Fruit fly (Drosophila melanogaster) whole organism, embryonic: Measurements from ENCODE around the gene Ctr9.

Experiments used
- CG11695 ChIP-seq: fragments of 200-800 bp; sonication (Bioruptor generic); IDR thresholded peaks from 3 replicates; pipeline ENCODE4 v1.3.6; 2022; ENCODE audit warnings: missing biosample characterization, missing genetic modification characterization
- CG12071 ChIP-seq: fragments of 200-800 bp; sonication (Bioruptor generic); optimal IDR thresholded peaks from 3 replicates; lab custom pipeline; 2018; ENCODE audit warnings: missing biosample characterization, mild to moderate bottlenecking, missing genetic modification characterization
- CG12659 ChIP-seq: fragments of 200-800 bp; sonication (Bioruptor generic); optimal IDR thresholded peaks from 3 replicates; lab custom pipeline; 2017; ENCODE audit warnings: mild to moderate bottlenecking, missing biosample characterization, missing genetic modification reagents, missing genetic modification characterization
- CG14014 ChIP-seq: fragments of 200-800 bp; sonication (Bioruptor generic); IDR thresholded peaks from 2 replicates; pipeline ENCODE4 v1.3.6; 2022; ENCODE audit warnings: missing biosample characterization, missing genetic modification characterization
- CG15011 ChIP-seq: fragments of 200-800 bp; sonication (Bioruptor generic); optimal IDR thresholded peaks from 3 replicates; lab custom pipeline; 2018; ENCODE audit warnings: missing biosample characterization, mild to moderate bottlenecking, missing genetic modification characterization
- CG15514 ChIP-seq: fragments of 200-800 bp; sonication (Bioruptor generic); optimal IDR thresholded peaks from 3 replicates; lab custom pipeline; 2017; ENCODE audit warnings: missing biosample characterization, missing genetic modification characterization, mild to moderate bottlenecking, moderate library complexity, missing genetic modification reagents
- CG1602 ChIP-seq: fragments of 200-800 bp; sonication (Bioruptor generic); optimal IDR thresholded peaks from 3 replicates; lab custom pipeline; 2016; ENCODE audit warnings: missing biosample characterization, missing genetic modification characterization
- CG1603 ChIP-seq: fragments of 200-800 bp; sonication (Bioruptor generic); optimal IDR thresholded peaks from 2 replicates; lab custom pipeline; 2019; ENCODE audit warnings: missing biosample characterization, mild to moderate bottlenecking, missing genetic modification characterization, moderate library complexity
- CG17328 ChIP-seq: fragments of 200-800 bp; sonication (Bioruptor generic); IDR thresholded peaks from 2 replicates; pipeline ENCODE4 v1.3.6; 2022; ENCODE audit warnings: missing biosample characterization, missing genetic modification characterization
- CG18011 ChIP-seq: fragments of 200-800 bp; sonication (Bioruptor generic); optimal IDR thresholded peaks from 2 replicates; lab custom pipeline; 2017; ENCODE audit warnings: missing biosample characterization, missing genetic modification characterization, mild to moderate bottlenecking, moderate library complexity, missing genotype
- CG2889 ChIP-seq: fragments of 200-800 bp; sonication (Bioruptor generic); IDR thresholded peaks from 3 replicates; pipeline ENCODE4 v1.3.6; 2022; ENCODE audit warnings: missing biosample characterization, missing genetic modification characterization
- CG30403 ChIP-seq: fragments of 200-800 bp; sonication (Bioruptor generic); optimal IDR thresholded peaks from 3 replicates; lab custom pipeline; 2016; ENCODE audit warnings: missing biosample characterization, missing genetic modification characterization
- CG30431 ChIP-seq: fragments of 200-800 bp; sonication (Bioruptor generic); optimal IDR thresholded peaks from 2 replicates; lab custom pipeline; 2017; ENCODE audit warnings: missing biosample characterization, missing genetic modification characterization
- CG31365 ChIP-seq: fragments of 200-800 bp; sonication (Bioruptor generic); optimal IDR thresholded peaks from 2 replicates; lab custom pipeline; 2018; ENCODE audit warnings: missing biosample characterization, mild to moderate bottlenecking, missing genetic modification characterization
- CG3847 ChIP-seq: fragments of 200-800 bp; sonication (Bioruptor generic); IDR thresholded peaks from 2 replicates; pipeline ENCODE4 v1.3.6; 2022; ENCODE audit warnings: missing biosample characterization, missing genetic modification characterization
- CG4617 ChIP-seq: fragments of 200-800 bp; sonication (Bioruptor generic); optimal IDR thresholded peaks from 3 replicates; lab custom pipeline; 2016; ENCODE audit warnings: missing biosample characterization, missing genetic modification characterization, borderline replicate concordance
- CG4707 ChIP-seq: fragments of 200-800 bp; sonication (Bioruptor generic); optimal IDR thresholded peaks from 2 replicates; lab custom pipeline; 2018; ENCODE audit warnings: missing biosample characterization, mild to moderate bottlenecking, missing genetic modification characterization, moderate library complexity
- CG7357 ChIP-seq: fragments of 200-800 bp; sonication (Bioruptor generic); IDR thresholded peaks from 3 replicates; pipeline ENCODE4 v1.3.6; 2022; ENCODE audit warnings: missing biosample characterization, missing genetic modification characterization
- CG9876 ChIP-seq: fragments of 200-800 bp; sonication (Bioruptor generic); optimal IDR thresholded peaks from 2 replicates; lab custom pipeline; 2016; ENCODE audit warnings: missing biosample characterization, missing genetic modification characterization
- Dfd ChIP-seq, 2 experiments: fragments of >200 bp; optimal IDR thresholded peaks; 2 replicates each; lab custom pipeline; 2017; ENCODE audit warnings: missing biosample characterization in 2 of 2, missing genetic modification characterization in 2 of 2
- Fer2 ChIP-seq: fragments of 200-800 bp; sonication (Bioruptor generic); optimal IDR thresholded peaks from 2 replicates; lab custom pipeline; 2018; ENCODE audit warnings: missing biosample characterization, mild to moderate bottlenecking, missing genetic modification characterization, moderate library complexity
- Hr39 ChIP-seq: fragments of >200 bp; optimal IDR thresholded peaks from 2 replicates; lab custom pipeline; 2017
- Lhr ChIP-seq: fragments of 200-800 bp; sonication (Bioruptor generic); optimal IDR thresholded peaks from 3 replicates; lab custom pipeline; 2017; ENCODE audit warnings: mild to moderate bottlenecking, missing biosample characterization, missing genetic modification reagents, missing genetic modification characterization
- Lim3 ChIP-seq: fragments of 200-800 bp; sonication (Bioruptor generic); IDR thresholded peaks from 2 replicates; pipeline ENCODE4 v1.3.6; 2022; ENCODE audit warnings: missing biosample characterization, missing genetic modification characterization
- Meics ChIP-seq: fragments of 200-800 bp; sonication (Bioruptor generic); optimal IDR thresholded peaks from 2 replicates; lab custom pipeline; 2017; ENCODE audit warnings: missing biosample characterization, mild to moderate bottlenecking, missing genetic modification characterization
- NK7.1 ChIP-seq: fragments of 200-800 bp; sonication (Bioruptor generic); optimal IDR thresholded peaks from 3 replicates; lab custom pipeline; 2016; ENCODE audit warnings: missing biosample characterization, missing genetic modification characterization
- Nf-YC ChIP-seq: fragments of 200-800 bp; optimal IDR thresholded peaks from 3 replicates; lab custom pipeline; 2019; ENCODE audit warnings: missing biosample characterization, mild to moderate bottlenecking, missing genetic modification characterization, moderate library complexity
- NfI ChIP-seq: fragments of 200-800 bp; sonication (Bioruptor generic); optimal IDR thresholded peaks from 3 replicates; lab custom pipeline; 2018; ENCODE audit warnings: missing biosample characterization, mild to moderate bottlenecking, missing genetic modification characterization, moderate library complexity
- PHDP ChIP-seq: fragments of 200-800 bp; sonication (Bioruptor generic); optimal IDR thresholded peaks from 3 replicates; lab custom pipeline; 2018; ENCODE audit warnings: missing biosample characterization, mild to moderate bottlenecking, missing genetic modification characterization, moderate library complexity
- Pdp1 ChIP-seq, 2 experiments: fragments of 200-800 bp; sonication (Bioruptor generic); optimal IDR thresholded peaks; 3 replicates each; lab custom pipeline; 2016; ENCODE audit warnings: missing biosample characterization in 2 of 2, missing genetic modification characterization in 2 of 2, mild to moderate bottlenecking in 1 of 2, moderate library complexity in 1 of 2
- Poxn ChIP-seq: fragments of 200-800 bp; sonication (Bioruptor generic); IDR thresholded peaks from 2 replicates; pipeline ENCODE4 v1.3.6; 2022; ENCODE audit warnings: missing biosample characterization, missing genetic modification characterization
- Ravus ChIP-seq: fragments of 200-800 bp; sonication (Bioruptor generic); IDR thresholded peaks from 2 replicates; pipeline ENCODE4 v1.3.6; 2022; ENCODE audit warnings: missing biosample characterization, missing genetic modification characterization
- Sin3A ChIP-seq: fragments of >200 bp; optimal IDR thresholded peaks from 2 replicates; lab custom pipeline; 2018
- Sry-δ ChIP-seq: fragments of 200-800 bp; sonication (Bioruptor generic); optimal IDR thresholded peaks from 2 replicates; lab custom pipeline; 2016; ENCODE audit warnings: missing biosample characterization, missing genetic modification characterization
- Ssrp ChIP-seq: fragments of 200-800 bp; sonication (Bioruptor generic); optimal IDR thresholded peaks from 2 replicates; lab custom pipeline; 2018; ENCODE audit warnings: missing biosample characterization, mild to moderate bottlenecking, missing genetic modification characterization, moderate library complexity
- TFAM ChIP-seq: fragments of 200-800 bp; sonication (Bioruptor generic); optimal IDR thresholded peaks from 2 replicates; lab custom pipeline; 2017; ENCODE audit warnings: missing biosample characterization, missing genetic modification characterization, inconsistent platforms
- Tbp ChIP-seq: fragments of >200 bp; optimal IDR thresholded peaks from 2 replicates; lab custom pipeline; 2018; ENCODE audit warnings: missing biosample characterization, missing genetic modification characterization
- bowl ChIP-seq: fragments of 200-800 bp; sonication (Bioruptor generic); IDR thresholded peaks from 2 replicates; pipeline ENCODE4 v1.3.6; 2022; ENCODE audit warnings: missing biosample characterization, missing genetic modification characterization
- dati ChIP-seq: fragments of 200-800 bp; sonication (Bioruptor generic); IDR thresholded peaks from 2 replicates; pipeline ENCODE4 v1.3.6; 2022; ENCODE audit warnings: missing biosample characterization, missing genetic modification characterization
- dysf ChIP-seq: fragments of 200-800 bp; sonication (Bioruptor generic); IDR thresholded peaks from 3 replicates; pipeline ENCODE4 v1.3.6; 2022; ENCODE audit warnings: missing biosample characterization, missing genetic modification characterization
- emc ChIP-seq: fragments of 200-800 bp; sonication (Bioruptor generic); optimal IDR thresholded peaks from 2 replicates; lab custom pipeline; 2016; ENCODE audit warnings: missing biosample characterization, missing genetic modification characterization
- ewg ChIP-seq: fragments of 200-800 bp; sonication (Bioruptor generic); optimal IDR thresholded peaks from 3 replicates; lab custom pipeline; 2017; ENCODE audit warnings: mild to moderate bottlenecking, missing biosample characterization, missing genetic modification reagents, missing genetic modification characterization
- grn ChIP-seq: fragments of 200-800 bp; sonication (Bioruptor generic); optimal IDR thresholded peaks from 3 replicates; lab custom pipeline; 2017; ENCODE audit warnings: missing biosample characterization, missing genetic modification characterization
- hbn ChIP-seq: fragments of 200-800 bp; sonication (Bioruptor generic); IDR thresholded peaks from 2 replicates; pipeline ENCODE4 v1.3.6; 2022; ENCODE audit warnings: missing biosample characterization, missing genetic modification characterization; ENCODE audit not compliant: partially characterized antibody
- nom ChIP-seq: fragments of 200-800 bp; sonication (Bioruptor generic); optimal IDR thresholded peaks from 2 replicates; lab custom pipeline; 2017; ENCODE audit warnings: missing biosample characterization, missing genetic modification characterization, mild to moderate bottlenecking, moderate library complexity, missing genetic modification reagents
- psq ChIP-seq: fragments of 200-800 bp; sonication (Bioruptor generic); optimal IDR thresholded peaks from 2 replicates; lab custom pipeline; 2017; ENCODE audit warnings: missing biosample characterization, missing genetic modification characterization
- row ChIP-seq: fragments of 200-800 bp; sonication (Bioruptor generic); IDR thresholded peaks from 3 replicates; pipeline ENCODE4 v1.3.6; 2022; ENCODE audit warnings: missing biosample characterization, missing genetic modification characterization
- schlank ChIP-seq: fragments of 200-800 bp; sonication (Bioruptor generic); optimal IDR thresholded peaks from 2 replicates; lab custom pipeline; 2018; ENCODE audit warnings: missing biosample characterization, mild to moderate bottlenecking, missing genetic modification characterization
- sd ChIP-seq: fragments of 200-800 bp; sonication (Bioruptor generic); optimal IDR thresholded peaks from 3 replicates; lab custom pipeline; 2018; ENCODE audit warnings: missing biosample characterization, mild to moderate bottlenecking, missing genetic modification characterization, moderate library complexity
- sob ChIP-seq: fragments of 200-800 bp; sonication (Bioruptor generic); IDR thresholded peaks from 2 replicates; pipeline ENCODE4 v1.3.6; 2022; ENCODE audit warnings: missing biosample characterization, missing genetic modification characterization
- tgo ChIP-seq: fragments of 200-800 bp; sonication (Bioruptor generic); IDR thresholded peaks from 3 replicates; pipeline ENCODE4 v1.3.6; 2022; ENCODE audit warnings: missing biosample characterization, missing genetic modification characterization
- yki ChIP-seq: fragments of >200 bp; optimal IDR thresholded peaks from 3 replicates; lab custom pipeline; 2018
- zfh1 ChIP-seq: fragments of 200-800 bp; sonication (Bioruptor generic); IDR thresholded peaks from 3 replicates; pipeline ENCODE4 v1.3.6; 2022; ENCODE audit warnings: missing biosample characterization, missing genetic modification characterization

Gene Ctr9

dm6 chr3L:1258547-1258946 is 48.5 kb upstream of the Ctr9 start (continued):
- TF ChIP-seq bowl (no peak), CG4617 (no peak), Lim3 (no peak), CG18011 (GFP tag; lab: Kevin White, UChicago) (no peak), ewg (no peak), nom (no peak), CG3847 (peak; percentile 47), Sin3A (no peak), schlank (tag; lab: Kevin White, UChicago) (no peak), CG1603 (tag; lab: Kevin White, UChicago) (no peak), PHDP (tag; lab: Kevin White, UChicago) (no peak), CG15514 (no peak), Ssrp (tag; lab: Kevin White, UChicago) (no peak), TFAM (GFP tag; lab: Kevin White, UChicago) (no peak), CG9876 (GFP tag; lab: Kevin White, UChicago) (no peak), CG31365 (tag; lab: Kevin White, UChicago) (no peak), CG30431 (no peak), CG12071 (no peak), psq (GFP tag; lab: Kevin White, UChicago) (no peak), CG14014 (GFP tag; lab: Robert Waterston, UW) (peak; percentile 62; the same call in 1 of the 2 replicates), tgo (GFP tag; lab: Robert Waterston, UW) (peak; percentile 17; the same call in 2 of the 3 replicates), CG1602 (GFP tag; lab: Kevin White, UChicago) (no peak), CG7357 (no peak), CG15011 (no peak), Lhr (no peak), CG4707 (no peak), Nf-YC (tag; lab: Kevin White, UChicago) (no peak), dati (no peak), dysf (GFP tag; lab: Robert Waterston, UW) (peak; percentile 62; the same call in 2 of the 3 replicates), NfI (GFP tag; lab: Kevin White, UChicago) (no peak), grn (GFP tag; lab: Kevin White, UChicago) (no peak), Sry-δ (GFP tag; lab: Kevin White, UChicago) (no peak), Ravus (no peak), CG17328 (no peak), zfh1 (GFP tag; lab: Robert Waterston, UW) (no peak), sob (GFP tag; lab: Robert Waterston, UW) (peak; percentile 49; the same call in 1 of the 2 replicates), CG11695 (GFP tag; lab: Robert Waterston, UW) (0 out of 3 replicates have a peak, but pooled peaks have one; percentile 50), Poxn (no peak), row (GFP tag; lab: Robert Waterston, UW) (peak; percentile 69), CG12659 (GFP tag; lab: Kevin White, UChicago) (peak; percentile 17), CG30403 (GFP tag; lab: Kevin White, UChicago) (peak; percentile 18), yki (lab: Kevin White, UChicago) (no peak), Dfd (GFP tag; optimal IDR thresholded peaks at IDR 0.05; lab: Kevin White, UChicago) (no peak), sd (tag; lab: Kevin White, UChicago) (peak; percentile 18), Hr39 (lab: Kevin White, UChicago) (no peak), emc (GFP tag; lab: Kevin White, UChicago) (no peak), CG2889 (GFP tag; lab: Robert Waterston, UW) (no peak), Fer2 (no peak), NK7.1 (GFP tag; lab: Kevin White, UChicago) (no peak), Pdp1 (GFP tag; optimal IDR thresholded peaks at IDR 0.05; lab: Kevin White, UChicago) (no peak), hbn (GFP tag; lab: Robert Waterston, UW) (no peak), Tbp (GFP tag; lab: Kevin White, UChicago) (no peak), Meics (GFP tag; lab: Kevin White, UChicago) (peak; percentile 34)
